Fruit fly (Drosophila melanogaster) whole organism: ENCODE results near the gene NANS.

Source experiments
- CG8478 ChIP-seq: fragments of >200 bp; optimal IDR thresholded peaks from 2 replicates; lab custom pipeline; 2018; ENCODE audit warnings: inconsistent platforms
- Dll ChIP-seq: fragments of >200 bp; optimal IDR thresholded peaks from 2 replicates; lab custom pipeline; 2017
- EcR ChIP-seq, 2 experiments: fragments of >200 bp; optimal IDR thresholded peaks; 2 replicates each; lab custom pipeline; 2017; ENCODE audit warnings: missing biosample characterization in 2 of 2, missing genetic modification characterization in 2 of 2, missing genetic modification reagents in 2 of 2
- pan ChIP-seq: fragments of >200 bp; optimal IDR thresholded peaks from 2 replicates; lab custom pipeline; 2017
- psq ChIP-seq: fragments of >200 bp; optimal IDR thresholded peaks from 2 replicates; lab custom pipeline; 2017
- usp ChIP-seq: fragments of >200 bp; optimal IDR thresholded peaks from 2 replicates; lab custom pipeline; 2017; ENCODE audit warnings: missing biosample characterization, missing genetic modification characterization, mixed read lengths

The NANS gene

DNA sequence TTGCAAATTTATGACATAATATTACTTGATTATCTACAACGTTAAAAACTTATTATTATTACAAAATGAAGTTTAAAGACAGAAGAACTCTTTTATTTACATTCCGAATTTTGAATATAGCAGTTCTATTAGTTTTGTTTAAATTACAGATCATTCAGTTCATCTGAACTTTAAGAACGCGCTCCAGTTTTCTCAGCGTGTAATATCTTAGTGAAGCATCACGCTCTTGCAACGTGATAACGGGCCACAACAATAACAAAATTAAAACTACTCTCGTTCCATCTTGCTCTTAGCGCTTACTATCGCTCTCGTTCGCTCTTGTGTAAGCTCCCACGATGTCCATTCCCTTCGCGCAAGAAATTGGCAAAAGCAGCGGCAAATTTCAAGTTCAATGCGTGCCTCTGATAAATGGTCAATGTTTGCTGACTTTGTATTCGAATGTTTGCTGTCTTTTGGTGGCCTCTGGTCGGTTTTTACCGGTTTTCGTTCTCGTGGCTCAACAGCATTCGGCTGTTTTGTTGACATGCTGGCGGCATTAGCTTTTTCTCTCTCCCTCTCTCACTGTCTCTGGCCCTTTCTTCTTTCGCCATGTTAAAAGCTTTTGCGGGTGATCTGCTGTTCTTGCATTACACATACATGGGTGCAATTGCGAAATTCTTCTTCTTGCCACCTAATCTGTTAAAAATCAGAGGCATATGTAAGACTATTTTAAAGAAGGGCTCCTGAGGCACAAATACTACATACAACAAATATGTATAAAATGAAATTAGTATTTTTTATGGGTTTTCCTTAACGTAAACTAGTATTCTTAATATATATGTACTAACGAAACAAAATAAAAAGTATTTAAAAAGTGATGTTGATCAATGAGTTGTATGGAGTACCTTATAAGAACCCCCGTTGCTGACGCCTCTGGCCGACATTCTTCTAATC lies 16.5 kb downstream of the NANS start:
- TF ChIP-seq CG8478 (lab: Kevin White, UChicago) (peak; percentile 7), EcR (GFP tag; optimal IDR thresholded peaks at IDR 0.05; lab: Kevin White, UChicago) (no peak)

DNA sequence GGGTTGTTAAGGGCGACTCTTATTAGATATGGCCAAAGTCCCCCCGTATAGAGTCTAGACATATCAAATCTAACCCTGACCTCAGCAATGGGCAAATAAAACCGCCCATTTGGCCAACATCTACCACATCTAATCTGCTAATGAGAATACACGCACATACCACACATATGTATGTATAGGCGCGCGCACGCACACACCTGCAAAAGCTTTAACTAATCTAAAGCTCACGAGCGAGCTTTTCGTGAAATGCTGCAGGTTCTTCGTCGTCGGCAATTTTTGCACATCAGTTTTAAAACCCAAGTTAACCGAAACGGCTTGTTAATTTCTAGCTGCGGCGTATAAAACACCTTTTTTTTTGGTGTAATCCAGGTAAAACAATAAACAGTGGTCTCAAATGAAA lies 17.4 kb downstream of the NANS start:
- no peak for TF ChIP-seq CG8478 (lab: Kevin White, UChicago)
- TF ChIP-seq EcR (GFP tag; optimal IDR thresholded peaks at IDR 0.05; lab: Kevin White, UChicago) = no peak
- no peak for TF ChIP-seq Dll (lab: Kevin White, UChicago)
- no peak for TF ChIP-seq psq (lab: Kevin White, UChicago)

DNA sequence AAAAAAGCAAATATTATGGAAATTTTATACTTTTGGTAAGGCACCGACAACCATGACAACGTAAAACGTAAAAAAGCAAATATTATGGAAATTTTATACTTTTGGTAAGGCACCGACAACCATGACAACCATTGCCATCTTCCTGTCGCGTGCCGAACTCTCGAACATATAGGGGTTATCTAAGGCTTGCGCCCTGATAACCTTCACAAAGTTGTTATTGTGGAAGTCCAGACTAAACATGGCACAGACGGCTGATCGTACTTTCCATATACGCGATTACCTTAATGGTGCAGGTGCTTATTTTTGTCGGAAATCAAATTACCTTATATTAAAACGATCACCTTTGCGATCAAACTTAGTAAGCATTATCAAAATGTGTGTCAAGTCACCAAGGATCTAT lies 19.1 kb downstream of the NANS start:
- TF ChIP-seq psq (lab: Kevin White, UChicago) = no peak
- TF ChIP-seq usp (GFP tag; lab: Kevin White, UChicago) = no peak
- TF ChIP-seq CG8478 (lab: Kevin White, UChicago) = no peak
- no peak for TF ChIP-seq Dll (lab: Kevin White, UChicago)
- no peak for TF ChIP-seq EcR (GFP tag; optimal IDR thresholded peaks at IDR 0.05; lab: Kevin White, UChicago)
- TF ChIP-seq pan = no peak

DNA sequence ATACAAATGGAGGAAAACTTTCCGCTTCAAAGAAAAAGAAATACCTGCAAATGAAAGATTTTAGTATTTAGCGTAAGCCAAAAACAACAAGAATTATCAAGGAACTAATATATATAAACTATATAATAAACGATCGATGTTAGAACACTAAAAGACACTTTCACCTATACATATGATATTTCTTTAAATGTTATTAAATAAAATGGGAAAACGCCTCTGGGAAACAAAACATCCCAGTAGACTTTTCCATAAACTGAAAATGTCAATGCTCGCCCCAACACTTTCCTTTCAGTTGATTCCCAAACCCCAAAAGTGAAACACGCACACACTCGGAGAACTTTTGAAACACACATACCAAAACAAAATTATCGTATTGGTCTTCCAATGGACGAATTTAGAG lies 21.0 kb downstream of the NANS start, which contains the start of gene vrs:
Gene vrs (plus strand): TSS at position 301 of the 400 bp plus-strand sequence.
- TF ChIP-seq Dll (lab: Kevin White, UChicago) (no peak), usp (GFP tag; lab: Kevin White, UChicago) (no peak), pan (no peak), psq (lab: Kevin White, UChicago) (no peak), EcR (GFP tag; optimal IDR thresholded peaks at IDR 0.05; lab: Kevin White, UChicago) (no peak), CG8478 (lab: Kevin White, UChicago) (no peak)

DNA sequence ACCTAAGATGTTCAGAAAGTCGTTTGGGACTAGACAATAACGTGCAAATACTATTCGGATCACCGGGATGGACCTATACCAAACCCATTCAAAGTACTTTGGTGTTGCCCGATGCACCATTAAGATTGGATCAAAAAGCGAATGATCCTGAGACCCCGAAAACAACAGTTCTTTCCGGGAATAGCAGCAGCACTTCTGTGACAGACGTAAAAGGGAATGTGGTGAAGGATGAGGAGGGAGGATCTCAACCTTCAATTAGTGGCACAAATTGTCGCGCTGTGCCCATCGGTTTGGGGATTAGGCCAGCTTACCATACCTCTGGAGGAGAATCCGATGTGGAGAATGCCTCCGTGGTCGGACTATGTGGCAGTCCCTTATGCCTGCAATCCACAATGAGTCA lies 22.0 kb downstream of the NANS start:
- TF ChIP-seq Dll (lab: Kevin White, UChicago) (no peak), CG8478 (lab: Kevin White, UChicago) (no peak), EcR (GFP tag; optimal IDR thresholded peaks at IDR 0.05; lab: Kevin White, UChicago) (no peak), usp (GFP tag; lab: Kevin White, UChicago) (no peak), pan (no peak), psq (lab: Kevin White, UChicago) (no peak)

DNA sequence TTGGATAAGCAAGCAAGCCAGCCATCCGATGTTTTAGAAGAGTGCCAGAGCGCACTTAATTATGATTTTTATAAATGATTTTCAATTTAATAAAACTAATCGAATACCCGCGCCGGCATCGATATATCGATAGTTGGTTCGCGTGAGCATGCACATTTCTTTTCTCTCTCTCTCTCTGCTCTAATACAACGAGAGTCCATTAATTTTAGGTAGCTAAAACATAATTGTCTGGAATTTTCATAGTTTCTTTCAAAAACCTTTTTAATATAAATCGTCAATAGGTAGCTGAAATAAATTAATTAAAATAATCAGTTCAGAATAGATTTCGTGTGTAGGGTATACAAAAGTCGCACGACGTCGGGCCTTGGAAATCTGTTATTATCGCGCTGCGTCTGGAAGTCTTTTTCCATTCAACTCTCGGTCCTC lies 22.5 kb downstream of the NANS start, which contains the start of gene CG18549:
Gene CG18549 (plus strand): TSS at position 408 of the 426 bp plus-strand sequence.
- TF ChIP-seq EcR (GFP tag; optimal IDR thresholded peaks at IDR 0.05; lab: Kevin White, UChicago) (no peak), Dll (lab: Kevin White, UChicago) (no peak), CG8478 (lab: Kevin White, UChicago) (no peak), psq (lab: Kevin White, UChicago) (no peak), pan (no peak), usp (GFP tag; lab: Kevin White, UChicago) (no peak)

DNA sequence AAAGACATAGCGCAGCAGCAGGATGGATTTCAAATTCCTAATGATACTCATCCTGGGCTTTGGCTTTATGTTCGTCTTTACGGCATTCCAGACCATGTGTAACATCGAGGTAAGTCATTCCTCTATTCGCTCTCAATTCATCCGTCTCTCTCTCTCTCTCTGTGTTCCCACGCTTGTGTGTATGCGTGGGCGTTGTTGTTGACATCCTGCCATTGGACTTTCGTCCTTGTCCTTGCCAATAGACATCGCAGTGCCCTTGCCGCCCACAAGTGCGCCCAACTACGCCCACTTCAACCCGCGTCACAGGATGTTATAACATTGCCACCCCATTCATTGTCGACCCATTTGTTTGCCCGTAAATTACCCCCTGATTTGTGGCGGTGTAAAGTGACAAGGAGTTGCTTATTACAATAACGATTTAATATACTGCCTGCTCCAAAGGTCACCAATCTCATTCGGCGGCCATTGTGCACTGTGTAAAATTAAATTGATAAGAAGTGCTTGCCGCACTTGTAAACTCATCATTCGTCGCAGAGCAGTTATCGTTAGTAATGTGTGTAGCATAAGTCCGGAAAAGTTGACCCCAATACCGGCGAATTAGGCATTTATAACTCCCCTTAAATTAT lies 23.4 kb downstream of the NANS start:
- no peak for TF ChIP-seq psq (lab: Kevin White, UChicago)

DNA sequence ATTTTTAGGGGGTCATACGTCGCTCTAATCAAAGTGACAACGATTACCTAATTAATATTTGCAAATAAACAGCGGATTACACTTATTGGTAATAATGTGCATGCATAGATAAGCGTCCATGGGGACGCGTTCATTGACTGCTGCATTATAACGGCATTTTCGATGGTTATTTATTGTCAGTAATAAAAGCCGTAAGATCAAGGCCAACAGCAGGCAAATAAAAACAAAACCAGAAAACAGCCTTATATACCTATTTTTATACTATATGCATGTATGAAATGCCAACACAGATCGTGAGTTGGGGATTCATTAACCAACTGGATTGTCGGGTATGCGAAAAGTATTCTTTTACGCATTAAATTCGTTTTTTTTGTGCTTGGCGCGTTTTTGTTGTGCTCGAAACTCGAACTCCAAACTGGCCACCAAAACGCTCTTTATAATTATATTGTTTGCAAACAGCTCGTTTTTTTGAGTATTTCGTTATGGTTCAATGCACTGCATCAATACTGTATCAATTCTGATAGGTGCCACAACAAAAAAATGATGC lies 24.4 kb downstream of the NANS start:
- TF ChIP-seq EcR (GFP tag; optimal IDR thresholded peaks at IDR 0.05; lab: Kevin White, UChicago) = no peak
- no peak for TF ChIP-seq usp (GFP tag; lab: Kevin White, UChicago)
- no peak for TF ChIP-seq CG8478 (lab: Kevin White, UChicago)
- TF ChIP-seq psq (lab: Kevin White, UChicago) = no peak
- no peak for TF ChIP-seq pan
- TF ChIP-seq Dll (lab: Kevin White, UChicago) = no peak

DNA sequence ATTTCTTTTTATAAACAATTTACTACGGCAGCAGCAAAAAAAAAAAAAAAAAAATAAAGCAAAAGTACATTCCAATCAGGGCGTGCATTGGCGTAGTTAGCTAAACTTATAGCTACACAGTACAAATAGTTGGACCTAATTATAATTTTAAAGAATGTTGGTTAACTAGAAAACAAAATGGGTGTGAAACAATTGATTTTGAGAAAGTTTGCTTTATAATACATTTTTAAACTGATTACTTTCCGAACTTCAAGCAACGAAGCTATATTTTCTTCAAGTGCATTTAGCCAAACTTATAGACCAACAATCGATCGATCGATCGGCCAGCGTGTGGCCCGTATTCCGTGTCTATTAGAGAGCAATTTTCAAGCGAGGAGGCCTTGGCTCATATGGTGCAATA lies 25.0 kb downstream of the NANS start:
- TF ChIP-seq CG8478 (lab: Kevin White, UChicago) (no peak), Dll (lab: Kevin White, UChicago) (no peak), psq (lab: Kevin White, UChicago) (no peak), pan (no peak), usp (GFP tag; lab: Kevin White, UChicago) (no peak), EcR (GFP tag; optimal IDR thresholded peaks at IDR 0.05; lab: Kevin White, UChicago) (no peak)

DNA sequence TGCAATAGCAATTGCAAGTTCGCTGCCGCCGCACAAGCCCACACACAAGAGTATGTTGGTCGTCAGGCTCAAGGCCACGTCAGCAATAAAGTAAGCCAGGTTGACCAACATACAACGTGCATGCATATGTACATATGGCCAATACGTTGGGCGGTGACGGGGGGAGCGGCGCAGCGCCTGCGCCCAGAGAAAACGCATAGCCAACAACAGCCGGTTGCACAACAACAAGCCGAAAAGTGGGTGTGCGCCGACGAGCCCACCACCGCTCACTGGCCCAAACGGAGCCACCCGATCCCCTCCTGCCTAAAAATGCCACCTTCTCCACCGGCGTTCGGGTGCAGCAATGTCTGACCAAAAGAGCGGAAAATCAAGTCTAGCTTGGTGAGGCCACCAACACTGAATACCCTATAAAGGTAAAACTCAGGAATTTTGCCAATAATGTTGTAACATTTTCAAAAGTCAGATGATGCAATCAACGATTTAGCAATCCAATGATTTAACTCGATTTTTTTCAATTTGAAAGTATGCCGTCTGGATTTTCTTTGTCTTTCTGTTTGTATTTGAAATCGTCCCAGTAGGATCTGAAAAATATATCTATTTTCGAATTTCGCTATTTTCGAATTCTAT lies 25.6 kb downstream of the NANS start, which contains the start of gene CG5509:
Gene CG5509 (plus strand): TSS at position 577 of the 627 bp plus-strand sequence.
- no peak for TF ChIP-seq Dll (lab: Kevin White, UChicago)
- no peak for TF ChIP-seq pan
- no peak for TF ChIP-seq CG8478 (lab: Kevin White, UChicago)
- no peak for TF ChIP-seq psq (lab: Kevin White, UChicago)
- no peak for TF ChIP-seq EcR (GFP tag; optimal IDR thresholded peaks at IDR 0.05; lab: Kevin White, UChicago)
- TF ChIP-seq usp (GFP tag; lab: Kevin White, UChicago) = no peak

DNA sequence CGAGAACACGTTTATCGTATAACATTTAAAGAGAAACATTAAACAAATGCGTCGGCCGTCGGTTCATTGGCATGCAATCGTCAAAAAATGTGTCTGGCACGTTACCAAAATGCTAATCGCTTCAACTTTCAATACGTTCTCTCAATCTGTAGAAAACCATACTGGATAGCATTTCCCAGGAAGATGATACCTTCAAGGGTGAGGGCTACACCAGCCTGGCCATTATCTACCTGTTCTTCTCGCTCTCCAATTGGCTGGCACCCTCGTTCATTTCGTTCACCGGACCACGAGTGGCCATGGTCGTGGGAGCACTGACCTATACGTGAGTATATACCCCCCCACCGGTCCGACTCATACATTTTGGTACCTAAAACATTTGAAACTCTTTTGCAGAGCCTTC lies 28.1 kb downstream of the NANS start:
- TF ChIP-seq usp (GFP tag; lab: Kevin White, UChicago) = no peak
- no peak for TF ChIP-seq CG8478 (lab: Kevin White, UChicago)
- TF ChIP-seq EcR (GFP tag; optimal IDR thresholded peaks at IDR 0.05; lab: Kevin White, UChicago) = no peak
- no peak for TF ChIP-seq pan
- no peak for TF ChIP-seq psq (lab: Kevin White, UChicago)
- no peak for TF ChIP-seq Dll (lab: Kevin White, UChicago)
